Worm (Caenorhabditis elegans) whole organism, early embryonic: ENCODE results near the gene C29H12.6.

Experiments used
- B0310.2 ChIP-seq: sonication (generic microtip); optimal IDR thresholded peaks from 2 replicates; lab custom pipeline; 2016; ENCODE audit warnings: mild to moderate bottlenecking, missing genetic modification characterization, missing compliant biosample characterization
- F13C5.2 ChIP-seq: sonication (generic microtip); optimal IDR thresholded peaks from 2 replicates; lab custom pipeline; 2017; ENCODE audit warnings: mild to moderate bottlenecking, missing genetic modification characterization, inconsistent platforms, missing compliant biosample characterization
- ama-1 ChIP-seq: fragments of 150-350 bp; optimal IDR thresholded peaks from 2 replicates; lab custom pipeline; 2014
- flt-1 ChIP-seq: fragments of 200-800 bp; sonication (Bioruptor generic); IDR thresholded peaks from 2 replicates; pipeline ENCODE4 v1.3.6; 2022; ENCODE audit warnings: missing genetic modification characterization, missing compliant biosample characterization
- hnd-1 ChIP-seq: sonication (generic microtip); optimal IDR thresholded peaks from 2 replicates; lab custom pipeline; 2016; ENCODE audit warnings: missing genetic modification characterization, missing compliant biosample characterization
- sea-1 ChIP-seq: fragments of 200-800 bp; sonication (Bioruptor generic); conservative IDR thresholded peaks from 2 replicates; pipeline ENCODE4 v1.3.6; 2022; ENCODE audit warnings: missing genetic modification characterization, missing compliant biosample characterization
- tbx-11 ChIP-seq: fragments of 200-800 bp; sonication (Bioruptor generic); IDR thresholded peaks from 2 replicates; pipeline ENCODE4 v1.3.6; 2022; ENCODE audit warnings: missing genetic modification characterization, missing compliant biosample characterization

DNA sequence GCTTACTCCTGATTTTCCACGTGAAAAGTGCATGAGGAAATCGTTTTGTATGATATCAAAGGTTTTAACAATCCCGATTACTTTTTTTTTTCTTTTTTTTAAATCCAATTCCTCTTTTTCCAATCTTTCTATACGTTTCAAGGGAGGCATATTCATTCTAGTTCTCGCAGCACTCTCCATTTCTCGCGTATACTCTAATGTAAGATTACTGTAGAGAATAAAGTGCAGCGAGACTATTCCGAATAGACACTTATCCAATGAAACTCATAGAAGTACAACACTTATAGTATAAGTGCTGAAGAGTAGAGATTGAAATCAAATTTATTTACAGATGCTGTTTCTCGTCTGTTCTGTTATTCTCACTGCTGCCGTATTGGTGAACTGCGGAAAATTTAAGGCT is 40.5 kb downstream of the C29H12.6 start, which contains the start of gene H12I13.6:
- TF ChIP-seq flt-1, result no peak
- no peak for TF ChIP-seq F13C5.2 (tag; lab: Kevin White, UChicago)
- no peak for TF ChIP-seq B0310.2 (tag; lab: Kevin White, UChicago)
- no peak for TF ChIP-seq sea-1 (GFP tag; lab: Robert Waterston, UW)
- TF ChIP-seq hnd-1, result no peak
- no peak for TF ChIP-seq ama-1 (lab: Kevin White, UChicago)
- no peak for TF ChIP-seq tbx-11 (GFP tag; lab: Robert Waterston, UW)
